Worm (Caenorhabditis elegans): Measurements from ENCODE around the gene dac-1.

- TF ChIP-seq nhr-28 (tag; optimal IDR thresholded peaks at IDR 0.05) (no peak), unc-39 (tag; optimal IDR thresholded peaks at IDR 0.05) (no peak), lin-15B (tag; optimal IDR thresholded peaks at IDR 0.05) (no peak), nhr-25 (tag; optimal IDR thresholded peaks at IDR 0.05) (no peak), ztf-11 (tag; optimal IDR thresholded peaks at IDR 0.05) (no peak), ZK546.5 (tag; optimal IDR thresholded peaks at IDR 0.05) (no peak), elt-1 (tag; optimal IDR thresholded peaks at IDR 0.05) (no peak), lin-39 (tag; optimal IDR thresholded peaks at IDR 0.05) (no peak), ceh-16 (tag; optimal IDR thresholded peaks at IDR 0.05) (no peak), unc-62 (GFP tag; optimal IDR thresholded peaks at IDR 0.05) (no peak), ceh-9 (tag; optimal IDR thresholded peaks at IDR 0.05) (no peak), ztf-4 (tag; optimal IDR thresholded peaks at IDR 0.05) (no peak), sea-2 (GFP tag; optimal IDR thresholded peaks at IDR 0.05) (no peak), nhr-76 (tag; optimal IDR thresholded peaks at IDR 0.05) (no peak)
Observed at ce11 chrIII:839491-839890, 23.5 kb downstream of the dac-1 start, which contains the start of gene dos-3.
